Worm (Caenorhabditis elegans) whole organism, L4 larva: ENCODE measurements around the gene Y42G9A.2.

Experiments used
- D1046.2 ChIP-seq: fragments of 200-800 bp; sonication (Bioruptor generic); IDR thresholded peaks from 2 replicates; pipeline ENCODE4 v1.3.6; 2022; ENCODE audit warnings: missing genetic modification characterization, missing compliant biosample characterization
- F26F4.8 ChIP-seq: fragments of 200-800 bp; sonication (Bioruptor generic); conservative IDR thresholded peaks from 2 replicates; pipeline ENCODE4 v1.3.6; 2022; ENCODE audit warnings: missing genetic modification characterization, missing compliant biosample characterization
- R02D3.7 ChIP-seq: fragments of 150-350 bp; sonication (generic microtip); optimal IDR thresholded peaks from 3 replicates; lab custom pipeline; 2014; ENCODE audit warnings: missing biosample characterization, missing genetic modification characterization
- T20F7.1 ChIP-seq: fragments of 200-800 bp; sonication (Bioruptor generic); optimal IDR thresholded peaks from 2 replicates; lab custom pipeline; 2018; ENCODE audit warnings: mild to moderate bottlenecking, missing genetic modification characterization, missing compliant biosample characterization
- T26A8.4 ChIP-seq: fragments of 200-800 bp; sonication (Bioruptor generic); IDR thresholded peaks from 2 replicates; pipeline ENCODE4 v1.3.6; 2022; ENCODE audit warnings: missing genetic modification characterization, missing compliant biosample characterization
- Y48G9A.11 ChIP-seq: fragments of 200-800 bp; sonication (Bioruptor generic); IDR thresholded peaks from 2 replicates; pipeline ENCODE4 v1.3.6; 2022; ENCODE audit warnings: missing genetic modification reagents, missing genetic modification characterization, missing compliant biosample characterization
- Y75B8A.6 ChIP-seq: fragments of 200-800 bp; sonication (Bioruptor generic); IDR thresholded peaks from 2 replicates; pipeline ENCODE4 v1.3.6; 2022; ENCODE audit warnings: missing genetic modification reagents, missing genetic modification characterization, missing compliant biosample characterization
- ZK337.2 ChIP-seq: fragments of 200-800 bp; sonication (Bioruptor generic); IDR thresholded peaks from 2 replicates; pipeline ENCODE4 v1.3.6; 2022; ENCODE audit warnings: missing genetic modification reagents, missing genetic modification characterization, missing compliant biosample characterization
- ZK546.5 ChIP-seq, 2 experiments: sonication (generic microtip); optimal IDR thresholded peaks; 2 replicates each; lab custom pipeline; 2017; ENCODE audit warnings: missing biosample characterization in 2 of 2, missing genetic modification characterization in 2 of 2
- aha-1 ChIP-seq: fragments of 150-350 bp; peaks from one replicate; lab custom pipeline; 2014; ENCODE audit warnings: missing biosample characterization, missing genetic modification characterization
- ama-1 ChIP-seq: fragments of 150-350 bp; optimal IDR thresholded peaks from 2 replicates; lab custom pipeline; 2014; ENCODE audit warnings: inconsistent platforms, mixed read lengths
- attf-4 ChIP-seq: sonication (generic microtip); optimal IDR thresholded peaks from 3 replicates; lab custom pipeline; 2017; ENCODE audit warnings: missing biosample characterization, missing genetic modification characterization
- ceh-20 ChIP-seq: fragments of 200-800 bp; sonication (Bioruptor generic); IDR thresholded peaks from 2 replicates; pipeline ENCODE4 v1.3.6; 2022; ENCODE audit warnings: missing genetic modification reagents, missing genetic modification characterization, missing compliant biosample characterization
- ceh-28 ChIP-seq: fragments of 150-350 bp; optimal IDR thresholded peaks from 2 replicates; lab custom pipeline; 2014; ENCODE audit warnings: missing biosample characterization, missing genetic modification reagents, missing genetic modification characterization
- ceh-32 ChIP-seq: sonication (generic microtip); optimal IDR thresholded peaks from 2 replicates; lab custom pipeline; 2016; ENCODE audit warnings: mild to moderate bottlenecking, missing genetic modification characterization, missing compliant biosample characterization; ENCODE audit not compliant: poor library complexity
- ceh-44 ChIP-seq: fragments of 200-800 bp; sonication (Bioruptor generic); IDR thresholded peaks from 2 replicates; pipeline ENCODE4 v1.3.6; 2022; ENCODE audit warnings: missing genetic modification reagents, missing genetic modification characterization, missing compliant biosample characterization
- ceh-62 ChIP-seq: sonication (generic microtip); optimal IDR thresholded peaks from 2 replicates; lab custom pipeline; 2017; ENCODE audit warnings: missing biosample characterization, missing genetic modification characterization
- cey-2 ChIP-seq: sonication (generic microtip); optimal IDR thresholded peaks from 3 replicates; lab custom pipeline; 2017; ENCODE audit warnings: missing genetic modification characterization, mild to moderate bottlenecking, missing compliant biosample characterization, antibody characterized with exemption, borderline replicate concordance; ENCODE audit not compliant: insufficient read depth
- daf-12 ChIP-seq: fragments of 150-350 bp; optimal IDR thresholded peaks from 2 replicates; lab custom pipeline; 2014; ENCODE audit warnings: missing biosample characterization, missing genetic modification reagents, missing genetic modification characterization
- daf-16 ChIP-seq, 3 experiments: sonication (generic microtip); optimal IDR thresholded peaks; 2 replicates each; lab custom pipeline; 2016 to 2017; ENCODE audit warnings: missing genetic modification characterization in 3 of 3, missing genetic modification reagents in 3 of 3, mild to moderate bottlenecking in 2 of 3, missing compliant biosample characterization in 2 of 3, missing biosample characterization in 1 of 3, moderate library complexity in 1 of 3
- dmd-8 ChIP-seq: fragments of 200-800 bp; sonication (Bioruptor generic); IDR thresholded peaks from 2 replicates; pipeline ENCODE4 v1.3.6; 2022; ENCODE audit warnings: missing genetic modification characterization, missing compliant biosample characterization
- dve-1 ChIP-seq: sonication (generic microtip); optimal IDR thresholded peaks from 2 replicates; lab custom pipeline; 2017; ENCODE audit warnings: antibody characterized with exemption, mild to moderate bottlenecking, missing genetic modification characterization, missing compliant biosample characterization; ENCODE audit not compliant: insufficient read depth
- gei-8 ChIP-seq: fragments of 200-800 bp; sonication (Bioruptor generic); optimal IDR thresholded peaks from 2 replicates; lab custom pipeline; 2018; ENCODE audit warnings: mild to moderate bottlenecking, missing genetic modification characterization, missing compliant biosample characterization
- hlh-11 ChIP-seq: fragments of 200-800 bp; sonication (Bioruptor generic); optimal IDR thresholded peaks from 2 replicates; lab custom pipeline; 2018; ENCODE audit warnings: mild to moderate bottlenecking, missing genetic modification characterization, missing compliant biosample characterization
- hlh-30 ChIP-seq: sonication (generic microtip); optimal IDR thresholded peaks from 2 replicates; lab custom pipeline; 2017; ENCODE audit warnings: antibody characterized with exemption, mild to moderate bottlenecking, missing genetic modification characterization, missing compliant biosample characterization; ENCODE audit not compliant: insufficient read depth
- lim-7 ChIP-seq: fragments of 200-800 bp; sonication (Bioruptor generic); IDR thresholded peaks from 2 replicates; pipeline ENCODE4 v1.3.6; 2022; ENCODE audit warnings: missing genetic modification characterization, missing compliant biosample characterization
- lin-1 ChIP-seq: fragments of 200-800 bp; sonication (Bioruptor generic); IDR thresholded peaks from 2 replicates; pipeline ENCODE4 v1.3.6; 2022; ENCODE audit warnings: missing genetic modification reagents, missing genetic modification characterization, missing compliant biosample characterization
- madf-9 ChIP-seq: fragments of 200-800 bp; sonication (Bioruptor generic); conservative IDR thresholded peaks from 2 replicates; pipeline ENCODE4 v1.3.6; 2022; ENCODE audit warnings: missing genetic modification reagents, missing genetic modification characterization, missing compliant biosample characterization
- mep-1 ChIP-seq: fragments of 150-350 bp; sonication (generic microtip); optimal IDR thresholded peaks from 3 replicates; lab custom pipeline; 2014; ENCODE audit warnings: missing biosample characterization, missing genetic modification characterization
- mes-2 ChIP-seq: sonication (generic microtip); optimal IDR thresholded peaks from 2 replicates; lab custom pipeline; 2016; ENCODE audit warnings: missing genotype, mild to moderate bottlenecking, missing genetic modification characterization, missing compliant biosample characterization; ENCODE audit not compliant: poor library complexity, severe bottlenecking
- mxl-2 ChIP-seq: fragments of 200-800 bp; sonication (Bioruptor generic); conservative IDR thresholded peaks from 2 replicates; pipeline ENCODE4 v1.3.6; 2022; ENCODE audit warnings: missing genetic modification reagents, missing genetic modification characterization, missing compliant biosample characterization
- nhr-10 ChIP-seq: fragments of 150-350 bp; optimal IDR thresholded peaks from 2 replicates; lab custom pipeline; 2014; ENCODE audit warnings: missing biosample characterization, missing genetic modification characterization
- nhr-11 ChIP-seq: fragments of 150-350 bp; optimal IDR thresholded peaks from 2 replicates; lab custom pipeline; 2014; ENCODE audit warnings: missing biosample characterization, missing genetic modification characterization
- nhr-28 ChIP-seq: fragments of 150-350 bp; optimal IDR thresholded peaks from 2 replicates; lab custom pipeline; 2014; ENCODE audit warnings: missing biosample characterization, missing genetic modification characterization
- nhr-48 ChIP-seq: sonication (generic microtip); optimal IDR thresholded peaks from 2 replicates; lab custom pipeline; 2016; ENCODE audit warnings: mild to moderate bottlenecking, missing genetic modification characterization, missing compliant biosample characterization
- rbr-2 ChIP-seq: sonication (generic microtip); optimal IDR thresholded peaks from 2 replicates; lab custom pipeline; 2016; ENCODE audit warnings: missing genotype, missing genetic modification characterization, missing compliant biosample characterization
- saeg-2 ChIP-seq: fragments of 200-800 bp; sonication (Bioruptor generic); IDR thresholded peaks from 2 replicates; pipeline ENCODE4 v1.3.6; 2022; ENCODE audit warnings: missing genetic modification reagents, missing genetic modification characterization, missing compliant biosample characterization
- set-16 ChIP-seq: fragments of 200-800 bp; sonication (Bioruptor generic); IDR thresholded peaks from 2 replicates; pipeline ENCODE4 v1.3.6; 2022; ENCODE audit warnings: missing genetic modification reagents, missing genetic modification characterization, missing compliant biosample characterization
- skn-1 ChIP-seq: fragments of 150-350 bp; optimal IDR thresholded peaks from 2 replicates; lab custom pipeline; 2014; ENCODE audit warnings: missing biosample characterization, missing genetic modification characterization
- spr-1 ChIP-seq: sonication (generic microtip); optimal IDR thresholded peaks from 2 replicates; lab custom pipeline; 2016; ENCODE audit warnings: mild to moderate bottlenecking, missing genetic modification characterization, missing compliant biosample characterization
- unc-130 ChIP-seq: sonication (generic microtip); optimal IDR thresholded peaks from 2 replicates; lab custom pipeline; 2016; ENCODE audit warnings: missing genetic modification reagents, missing genetic modification characterization, missing compliant biosample characterization
- unc-39 ChIP-seq: sonication (generic microtip); optimal IDR thresholded peaks from 2 replicates; lab custom pipeline; 2017; ENCODE audit warnings: missing biosample characterization, missing genetic modification characterization
- zag-1 ChIP-seq: fragments of 150-350 bp; optimal IDR thresholded peaks from 2 replicates; lab custom pipeline; 2014; ENCODE audit warnings: missing biosample characterization, missing genetic modification characterization
- zip-11 ChIP-seq: fragments of 200-800 bp; sonication (Bioruptor generic); IDR thresholded peaks from 2 replicates; pipeline ENCODE4 v1.3.6; 2022; ENCODE audit warnings: missing genetic modification characterization, missing compliant biosample characterization
- ztf-11 ChIP-seq: fragments of 150-350 bp; optimal IDR thresholded peaks from 2 replicates; lab custom pipeline; 2014; ENCODE audit warnings: missing biosample characterization, missing genetic modification characterization

Y42G9A.2 gene

ce11 chrIII:6157708-6158321 lies 9.8 kb downstream of the Y42G9A.2 start, which contains the start of gene anmt-2:
Gene anmt-2, minus strand, starts transcription at chrIII:6157758.
- TF ChIP-seq daf-16 (GFP tag; optimal IDR thresholded peaks at IDR 0.05; lab: Kevin White, UChicago): peak in 1 of 2 experiments; percentile 56
- TF ChIP-seq daf-16 (tag; optimal IDR thresholded peaks at IDR 0.05; lab: Kevin White, UChicago): no peak
- peak; percentile 16; the same call in 1 of the 2 replicates for TF ChIP-seq lim-7 (GFP tag; lab: Robert Waterston, UW)
- no peak for TF ChIP-seq aha-1 (tag; lab: Kevin White, UChicago)
- TF ChIP-seq dmd-8 (GFP tag; lab: Robert Waterston, UW): no peak
- no peak for TF ChIP-seq Y75B8A.6 (GFP tag; lab: Robert Waterston, UW)
- TF ChIP-seq zip-11: no peak
- TF ChIP-seq hlh-11 (tag; lab: Kevin White, UChicago): peak; percentile 30
- no peak for TF ChIP-seq nhr-28 (tag; lab: Kevin White, UChicago)
- TF ChIP-seq set-16 (GFP tag; lab: Robert Waterston, UW): peak; percentile 45; the same call in 1 of the 2 replicates
- no peak for TF ChIP-seq zag-1 (tag; lab: Kevin White, UChicago)

ce11 chrIII:6158642-6159475 lies 10.9 kb downstream of the Y42G9A.2 start, which contains the start of gene nfm-1:
Gene nfm-1, plus strand, starts transcription at chrIII:6159453.
- TF ChIP-seq unc-39 (tag; lab: Kevin White, UChicago) (no peak), zag-1 (tag; lab: Kevin White, UChicago) (no peak), saeg-2 (GFP tag; lab: Robert Waterston, UW) (peak; percentile 80), nhr-48 (tag; lab: Kevin White, UChicago) (peak; percentile 78), ceh-28 (tag; lab: Kevin White, UChicago) (no peak), madf-9 (GFP tag; lab: Robert Waterston, UW) (peak; percentile 71), mes-2 (tag; lab: Kevin White, UChicago) (peak; percentile 84), cey-2 (tag; lab: Kevin White, UChicago) (no peak), mxl-2 (GFP tag; lab: Robert Waterston, UW) (no peak; the same call in 1 of the 2 replicates), hlh-11 (tag; lab: Kevin White, UChicago) (peak; percentile 79), nhr-10 (peak; percentile 16), dmd-8 (GFP tag; lab: Robert Waterston, UW) (peak; percentile 88), T20F7.1 (GFP tag; lab: Kevin White, UChicago) (peak; percentile 65), daf-12 (tag; lab: Kevin White, UChicago) (no peak), lin-1 (GFP tag; lab: Robert Waterston, UW) (peak; percentile 78), Y48G9A.11 (peak; percentile 88), daf-16 (GFP tag; optimal IDR thresholded peaks at IDR 0.05; lab: Kevin White, UChicago) (peak; percentile 5 to 63), daf-16 (tag; optimal IDR thresholded peaks at IDR 0.05; lab: Kevin White, UChicago) (peak; percentile 90), ceh-32 (tag; lab: Kevin White, UChicago) (no peak), spr-1 (tag; lab: Kevin White, UChicago) (peak; percentile 67), dve-1 (tag; lab: Kevin White, UChicago) (peak; percentile 74), D1046.2 (peak; percentile 85; the same call in 1 of the 2 replicates), ZK546.5 (tag; optimal IDR thresholded peaks at IDR 0.05; lab: Kevin White, UChicago) (no peak), ztf-11 (tag; lab: Kevin White, UChicago) (no peak), unc-130 (GFP tag; lab: Kevin White, UChicago) (peak; percentile 21), nhr-11 (tag; lab: Kevin White, UChicago) (peak; percentile 44), R02D3.7 (no peak), ceh-44 (GFP tag; lab: Robert Waterston, UW) (peak; percentile 80; the same call in 1 of the 2 replicates), ceh-20 (GFP tag; lab: Robert Waterston, UW) (peak; percentile 14; the same call in 1 of the 2 replicates), mep-1 (tag; lab: Kevin White, UChicago) (peak; percentile 63), ama-1 (no peak), T26A8.4 (GFP tag; lab: Robert Waterston, UW) (peak; percentile 63; the same call in 1 of the 2 replicates), rbr-2 (tag; lab: Kevin White, UChicago) (peak; percentile 24), hlh-30 (peak; percentile 36), ceh-62 (tag; lab: Kevin White, UChicago) (no peak), attf-4 (no peak), ZK337.2 (GFP tag; lab: Robert Waterston, UW) (no peak), gei-8 (GFP tag; lab: Kevin White, UChicago) (peak; percentile 65), Y75B8A.6 (GFP tag; lab: Robert Waterston, UW) (no peak), skn-1 (tag; lab: Kevin White, UChicago) (no peak), F26F4.8 (GFP tag; lab: Robert Waterston, UW) (peak; percentile 88)
